Worm (Caenorhabditis elegans) whole organism, L4/young adult: ENCODE data around the gene ufd-3.

ENCODE experiments used
- W03F9.2 ChIP-seq: fragments of 150-350 bp; optimal IDR thresholded peaks from 2 replicates; lab custom pipeline; 2014; ENCODE audit warnings: missing biosample characterization, missing genetic modification characterization
- dao-5 ChIP-seq: sonication (generic microtip); optimal IDR thresholded peaks from 2 replicates; lab custom pipeline; 2016; ENCODE audit warnings: missing genotype, missing genetic modification characterization, moderate library complexity, missing compliant biosample characterization

- TF ChIP-seq dao-5 (tag; lab: Kevin White, UChicago) (no peak), W03F9.2 (no peak)
Observed at ce11 chrII:9986635-9987575, 46.4 kb downstream of the ufd-3 start.
